Fruit fly (Drosophila melanogaster) whole organism, embryonic: ENCODE data around the gene Slh.
A peak's percentile ranks its signal among the peaks of the same experiment; 100 is the strongest.

Experiments
- Bdp1 ChIP-seq: fragments of 200-800 bp; sonication (Bioruptor generic); optimal IDR thresholded peaks from 3 replicates; lab custom pipeline; 2016; ENCODE audit warnings: missing biosample characterization, missing genetic modification characterization
- C15 ChIP-seq: fragments of 200-800 bp; sonication (Bioruptor generic); IDR thresholded peaks from 3 replicates; pipeline ENCODE4 v1.3.6; 2022; ENCODE audit warnings: missing biosample characterization, missing genetic modification characterization
- CG10274 ChIP-seq: fragments of 200-800 bp; sonication (Bioruptor generic); optimal IDR thresholded peaks from 3 replicates; lab custom pipeline; 2017; ENCODE audit warnings: missing biosample characterization, mild to moderate bottlenecking, missing genetic modification characterization
- CG10321 ChIP-seq: fragments of 200-800 bp; sonication (Bioruptor generic); IDR thresholded peaks from 2 replicates; pipeline ENCODE4 v1.3.6; 2022; ENCODE audit warnings: missing biosample characterization, missing genetic modification characterization
- CG10462 ChIP-seq: fragments of 200-800 bp; sonication (Bioruptor generic); optimal IDR thresholded peaks from 2 replicates; lab custom pipeline; 2016; ENCODE audit warnings: missing biosample characterization, missing genetic modification characterization
- CG10959 ChIP-seq: fragments of 200-800 bp; sonication (Bioruptor generic); IDR thresholded peaks from 2 replicates; pipeline ENCODE4 v1.3.6; 2022; ENCODE audit warnings: missing biosample characterization, missing genetic modification characterization
- CG11247 ChIP-seq: fragments of 200-800 bp; sonication (Bioruptor generic); IDR thresholded peaks from 2 replicates; pipeline ENCODE4 v1.3.6; 2022; ENCODE audit warnings: missing biosample characterization, missing genetic modification characterization
- CG12391 ChIP-seq: fragments of 200-800 bp; sonication (Bioruptor generic); optimal IDR thresholded peaks from 3 replicates; lab custom pipeline; 2018; ENCODE audit warnings: missing biosample characterization, mild to moderate bottlenecking, missing genetic modification characterization, moderate library complexity
- CG17912 ChIP-seq: fragments of 200-800 bp; sonication (Bioruptor generic); optimal IDR thresholded peaks from 2 replicates; lab custom pipeline; 2018; ENCODE audit warnings: missing biosample characterization, mild to moderate bottlenecking, missing genetic modification characterization
- CG18476 ChIP-seq: fragments of 200-800 bp; sonication (Bioruptor generic); optimal IDR thresholded peaks from 2 replicates; lab custom pipeline; 2016; ENCODE audit warnings: missing biosample characterization, mild to moderate bottlenecking, missing genetic modification characterization
- CG31441 ChIP-seq: fragments of 200-800 bp; sonication (Bioruptor generic); IDR thresholded peaks from 2 replicates; pipeline ENCODE4 v1.3.6; 2022; ENCODE audit warnings: missing biosample characterization, missing genetic modification characterization
- CG33557 ChIP-seq: fragments of 200-800 bp; sonication (Bioruptor generic); optimal IDR thresholded peaks from 2 replicates; lab custom pipeline; 2019; ENCODE audit warnings: missing biosample characterization, mild to moderate bottlenecking, missing genetic modification characterization, moderate library complexity
- CG3407 ChIP-seq: fragments of 200-800 bp; sonication (Bioruptor generic); optimal IDR thresholded peaks from 2 replicates; lab custom pipeline; 2018; ENCODE audit warnings: missing biosample characterization, mild to moderate bottlenecking, missing genetic modification characterization
- CG7357 ChIP-seq: fragments of 200-800 bp; sonication (Bioruptor generic); IDR thresholded peaks from 3 replicates; pipeline ENCODE4 v1.3.6; 2022; ENCODE audit warnings: missing biosample characterization, missing genetic modification characterization
- CG8089 ChIP-seq: fragments of 200-800 bp; sonication (Bioruptor generic); optimal IDR thresholded peaks from 3 replicates; lab custom pipeline; 2016; ENCODE audit warnings: missing biosample characterization, missing genetic modification characterization
- CG8944 ChIP-seq: fragments of 200-800 bp; sonication (Bioruptor generic); optimal IDR thresholded peaks from 3 replicates; lab custom pipeline; 2016; ENCODE audit warnings: missing biosample characterization, missing genetic modification characterization
- CG9215 ChIP-seq: fragments of 200-800 bp; sonication (Bioruptor generic); IDR thresholded peaks from 2 replicates; pipeline ENCODE4 v1.3.6; 2022; ENCODE audit warnings: missing biosample characterization, missing genetic modification characterization
- Eip74EF ChIP-seq, 2 experiments: fragments of 200-800 bp in 1 of 2; fragments of >200 bp in 1 of 2; sonication (Bioruptor generic) in 1 of 2; optimal IDR thresholded peaks; 2 replicates each; lab custom pipeline; 2017 to 2019; ENCODE audit warnings: missing biosample characterization in 2 of 2, missing genetic modification characterization in 2 of 2, mild to moderate bottlenecking in 1 of 2, moderate library complexity in 1 of 2
- Ets65A ChIP-seq: fragments of 200-800 bp; sonication (Bioruptor generic); peaks from one replicate; lab custom pipeline; 2016; ENCODE audit warnings: missing biosample characterization, missing genetic modification characterization
- Lpt ChIP-seq: fragments of >200 bp; optimal IDR thresholded peaks from 2 replicates; lab custom pipeline; 2018; ENCODE audit warnings: missing biosample characterization, missing genetic modification characterization
- MESR4 ChIP-seq: fragments of 200-800 bp; sonication (Bioruptor generic); optimal IDR thresholded peaks from 2 replicates; lab custom pipeline; 2018; ENCODE audit warnings: missing biosample characterization, mild to moderate bottlenecking, missing genetic modification characterization, moderate library complexity
- NC2β ChIP-seq: fragments of 200-800 bp; sonication (Bioruptor generic); optimal IDR thresholded peaks from 2 replicates; lab custom pipeline; 2016; ENCODE audit warnings: missing biosample characterization, missing genetic modification characterization
- Poxn ChIP-seq: fragments of 200-800 bp; sonication (Bioruptor generic); IDR thresholded peaks from 2 replicates; pipeline ENCODE4 v1.3.6; 2022; ENCODE audit warnings: missing biosample characterization, missing genetic modification characterization
- ab ChIP-seq: fragments of 200-800 bp; sonication (Bioruptor generic); optimal IDR thresholded peaks from 2 replicates; lab custom pipeline; 2016; ENCODE audit warnings: missing biosample characterization, missing genetic modification characterization
- chinmo ChIP-seq: fragments of 200-800 bp; sonication (Bioruptor generic); IDR thresholded peaks from 4 replicates; pipeline ENCODE4 v1.3.6; 2022; ENCODE audit warnings: missing biosample characterization, missing genetic modification characterization; ENCODE audit not compliant: partially characterized antibody
- chm ChIP-seq: fragments of 200-800 bp; sonication (Bioruptor generic); IDR thresholded peaks from 2 replicates; pipeline ENCODE4 v1.3.6; 2022; ENCODE audit warnings: missing biosample characterization, missing genetic modification characterization
- crol ChIP-seq: fragments of 200-800 bp; sonication (Bioruptor generic); IDR thresholded peaks from 2 replicates; pipeline ENCODE4 v1.3.6; 2022; ENCODE audit warnings: missing biosample characterization, missing genetic modification characterization
- dan ChIP-seq: fragments of 200-800 bp; sonication (Bioruptor generic); IDR thresholded peaks from 2 replicates; pipeline ENCODE4 v1.3.6; 2022; ENCODE audit warnings: missing biosample characterization, missing genetic modification characterization
- en ChIP-seq: fragments of 200-800 bp; sonication (Bioruptor generic); optimal IDR thresholded peaks from 2 replicates; lab custom pipeline; 2016; ENCODE audit warnings: missing biosample characterization, missing genetic modification characterization
- eyg ChIP-seq: fragments of 200-800 bp; sonication (Bioruptor generic); optimal IDR thresholded peaks from 3 replicates; lab custom pipeline; 2016; ENCODE audit warnings: missing biosample characterization, missing genetic modification characterization
- grau ChIP-seq: fragments of 200-800 bp; optimal IDR thresholded peaks from 3 replicates; lab custom pipeline; 2019; ENCODE audit warnings: missing biosample characterization, mild to moderate bottlenecking, missing genetic modification characterization, moderate library complexity
- hb ChIP-seq: fragments of 200-800 bp; sonication (Bioruptor generic); IDR thresholded peaks from 3 replicates; pipeline ENCODE4 v1.3.6; 2022; ENCODE audit warnings: missing biosample characterization, missing genetic modification characterization; ENCODE audit not compliant: partially characterized antibody
- hbn ChIP-seq: fragments of 200-800 bp; sonication (Bioruptor generic); IDR thresholded peaks from 2 replicates; pipeline ENCODE4 v1.3.6; 2022; ENCODE audit warnings: missing biosample characterization, missing genetic modification characterization; ENCODE audit not compliant: partially characterized antibody
- hkb ChIP-seq, 2 experiments: fragments of 200-800 bp in 1 of 2; fragments of >200 bp in 1 of 2; sonication (Bioruptor generic) in 1 of 2; IDR thresholded peaks in 1 of 2; optimal IDR thresholded peaks in 1 of 2; 2 replicates each; pipeline versions ENCODE4 v1.3.6 to Lab custom; 2017 to 2022; ENCODE audit warnings: missing biosample characterization in 1 of 2, missing genetic modification characterization in 1 of 2
- kni ChIP-seq: fragments of 200-800 bp; sonication (Bioruptor generic); optimal IDR thresholded peaks from 3 replicates; lab custom pipeline; 2017; ENCODE audit warnings: mild to moderate bottlenecking, missing biosample characterization, missing genetic modification reagents, missing genetic modification characterization
- lov ChIP-seq, 2 experiments: fragments of 200-800 bp in 1 of 2; fragments of >200 bp in 1 of 2; sonication (Bioruptor generic) in 1 of 2; IDR thresholded peaks in 1 of 2; optimal IDR thresholded peaks in 1 of 2; 2 replicates in 1 of 2; 3 replicates in 1 of 2; pipeline versions ENCODE4 v1.3.6 to Lab custom; 2017 to 2022; ENCODE audit warnings: missing biosample characterization in 1 of 2, missing genetic modification characterization in 1 of 2
- mirr ChIP-seq: fragments of 200-800 bp; sonication (Bioruptor generic); optimal IDR thresholded peaks from 3 replicates; lab custom pipeline; 2018; ENCODE audit warnings: missing biosample characterization, mild to moderate bottlenecking, missing genetic modification characterization
- pan ChIP-seq, 4 experiments: fragments of >200 bp in 3 of 4; fragments of 200-800 bp in 1 of 4; sonication (Bioruptor generic) in 1 of 4; optimal IDR thresholded peaks in 3 of 4; IDR thresholded peaks in 1 of 4; 2 replicates each; pipeline versions ENCODE4 v1.3.6 to Lab custom; 2017 to 2022; ENCODE audit warnings: missing biosample characterization in 2 of 4, missing genetic modification characterization in 2 of 4, mixed read lengths in 1 of 4
- pzg ChIP-seq: fragments of 200-800 bp; sonication (Bioruptor generic); optimal IDR thresholded peaks from 3 replicates; lab custom pipeline; 2018; ENCODE audit warnings: missing biosample characterization, mild to moderate bottlenecking, missing genetic modification characterization, moderate library complexity
- scrt ChIP-seq: fragments of 200-800 bp; sonication (Bioruptor generic); optimal IDR thresholded peaks from 2 replicates; lab custom pipeline; 2018; ENCODE audit warnings: missing biosample characterization, mild to moderate bottlenecking, missing genetic modification characterization, moderate library complexity
- seq ChIP-seq: fragments of 200-800 bp; sonication (Bioruptor generic); IDR thresholded peaks from 2 replicates; pipeline ENCODE4 v1.3.6; 2022; ENCODE audit warnings: missing biosample characterization, missing genetic modification characterization
- sim ChIP-seq: fragments of 200-800 bp; sonication (Bioruptor generic); IDR thresholded peaks from 2 replicates; pipeline ENCODE4 v1.3.6; 2022; ENCODE audit warnings: missing biosample characterization, missing genetic modification characterization
- so ChIP-seq: fragments of 200-800 bp; sonication (Bioruptor generic); IDR thresholded peaks from 3 replicates; pipeline ENCODE4 v1.3.6; 2022; ENCODE audit warnings: missing biosample characterization, missing genetic modification characterization
- sob ChIP-seq: fragments of 200-800 bp; sonication (Bioruptor generic); IDR thresholded peaks from 2 replicates; pipeline ENCODE4 v1.3.6; 2022; ENCODE audit warnings: missing biosample characterization, missing genetic modification characterization
- tna ChIP-seq: fragments of 200-800 bp; sonication (Bioruptor generic); IDR thresholded peaks from 2 replicates; pipeline ENCODE4 v1.3.6; 2022; ENCODE audit warnings: missing biosample characterization, missing genetic modification characterization; ENCODE audit not compliant: partially characterized antibody
- trem ChIP-seq: fragments of 200-800 bp; optimal IDR thresholded peaks from 3 replicates; lab custom pipeline; 2019; ENCODE audit warnings: missing biosample characterization, mild to moderate bottlenecking, missing genetic modification characterization, moderate library complexity
- unpg ChIP-seq: fragments of 200-800 bp; sonication (Bioruptor generic); optimal IDR thresholded peaks from 3 replicates; lab custom pipeline; 2018; ENCODE audit warnings: missing biosample characterization, mild to moderate bottlenecking, missing genetic modification characterization, moderate library complexity

Gene Slh

DNA sequence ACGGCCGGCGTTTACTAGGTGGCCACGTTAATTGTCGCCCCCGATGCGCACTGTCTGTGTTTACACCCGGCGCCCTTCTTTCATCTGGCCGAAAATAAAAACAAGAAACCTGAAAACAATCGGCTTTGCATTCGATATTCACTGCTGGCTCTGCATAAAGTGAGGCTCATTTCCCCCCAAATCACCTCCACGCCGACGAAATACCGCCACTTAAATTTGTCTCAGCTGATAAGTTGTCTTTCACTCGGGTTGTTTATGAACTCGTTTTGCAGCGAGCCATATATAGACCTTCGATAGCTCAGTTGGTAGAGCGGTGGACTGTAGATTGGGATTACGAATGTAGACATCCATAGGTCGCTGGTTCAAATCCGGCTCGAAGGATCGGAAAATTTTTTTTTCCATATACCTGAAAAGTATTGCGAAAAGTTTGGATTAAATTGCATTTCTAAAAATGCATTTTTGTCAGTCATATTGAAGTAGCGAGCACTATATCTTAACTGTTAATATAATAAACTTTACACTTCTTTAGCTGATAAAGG is 30.1 kb downstream of the Slh start (continued):
- TF ChIP-seq CG10959 (GFP tag; lab: Robert Waterston, UW), result no peak
- no peak for TF ChIP-seq mirr (GFP tag; lab: Kevin White, UChicago)
- TF ChIP-seq CG10462 (GFP tag; lab: Kevin White, UChicago), result no peak
- TF ChIP-seq Bdp1 (GFP tag; lab: Kevin White, UChicago), result peak; percentile 96
- TF ChIP-seq Eip74EF (GFP tag; optimal IDR thresholded peaks at IDR 0.05; lab: Kevin White, UChicago), result no peak

- TF ChIP-seq Ets65A (GFP tag; lab: Kevin White, UChicago) (peak; percentile 92), Poxn (GFP tag; lab: Robert Waterston, UW) (no peak), sim (GFP tag; lab: Robert Waterston, UW) (no peak), hb (GFP tag; lab: Robert Waterston, UW) (no peak), dan (GFP tag; lab: Robert Waterston, UW) (no peak), so (GFP tag; lab: Robert Waterston, UW) (no peak), CG17912 (GFP tag; lab: Kevin White, UChicago) (no peak), lov (optimal IDR thresholded peaks at IDR 0.05; lab: Kevin White, UChicago) (no peak), lov (GFP tag; IDR thresholded peaks at IDR 0.05; lab: Robert Waterston, UW) (no peak), CG18476 (GFP tag; lab: Kevin White, UChicago) (no peak), tna (GFP tag; lab: Robert Waterston, UW) (no peak), eyg (GFP tag; lab: Kevin White, UChicago) (no peak), kni (GFP tag; lab: Kevin White, UChicago) (peak; percentile 87), sob (GFP tag; lab: Robert Waterston, UW) (no peak), grau (peak; percentile 2), CG8089 (GFP tag; lab: Kevin White, UChicago) (no peak), C15 (GFP tag; lab: Robert Waterston, UW) (no peak), CG9215 (no peak), unpg (GFP tag; lab: Kevin White, UChicago) (no peak), ab (no peak), trem (tag; lab: Kevin White, UChicago) (peak; percentile 12), CG10321 (GFP tag; lab: Robert Waterston, UW) (no peak), pzg (GFP tag; lab: Kevin White, UChicago) (no peak), CG11247 (GFP tag; lab: Robert Waterston, UW) (no peak), seq (GFP tag; lab: Robert Waterston, UW) (no peak), CG31441 (GFP tag; lab: Robert Waterston, UW) (no peak), CG3407 (GFP tag; lab: Kevin White, UChicago) (no peak), hkb (optimal IDR thresholded peaks at IDR 0.05; lab: Kevin White, UChicago) (no peak), hkb (GFP tag; IDR thresholded peaks at IDR 0.05; lab: Robert Waterston, UW) (no peak), CG7357 (GFP tag; lab: Robert Waterston, UW) (no peak), CG8944 (GFP tag; lab: Kevin White, UChicago) (no peak), CG33557 (GFP tag; lab: Kevin White, UChicago) (peak; percentile 20), pan (optimal IDR thresholded peaks at IDR 0.05; lab: Kevin White, UChicago) (no peak), pan (GFP tag; optimal IDR thresholded peaks at IDR 0.05 in 1 of 2, IDR thresholded peaks at IDR 0.05 in 1 of 2) (no peak), scrt (GFP tag; lab: Kevin White, UChicago) (no peak), Lpt (no peak), NC2β (no peak), en (GFP tag; lab: Kevin White, UChicago) (no peak), crol (GFP tag; lab: Robert Waterston, UW) (peak; percentile 98), CG12391 (tag; lab: Kevin White, UChicago) (peak; percentile 20), chm (GFP tag; lab: Robert Waterston, UW) (no peak), MESR4 (GFP tag; lab: Kevin White, UChicago) (no peak), hbn (GFP tag; lab: Robert Waterston, UW) (0 out of 2 replicates have a peak, but pooled peaks have one; percentile 24), chinmo (GFP tag; lab: Robert Waterston, UW) (no peak), CG10274 (GFP tag; lab: Kevin White, UChicago) (no peak)
Observed at dm6 chr2L:2461322-2461999, 31.0 kb downstream of the Slh start.
